Worm (Caenorhabditis elegans) whole organism, L1 larva: Measurements from ENCODE around the gene mltn-6.

Experiments
- ama-1 ChIP-seq: fragments of 150-350 bp; optimal IDR thresholded peaks from 2 replicates; lab custom pipeline; 2014
- blmp-1 ChIP-seq: fragments of 150-350 bp; optimal IDR thresholded peaks from 2 replicates; lab custom pipeline; 2014; ENCODE audit warnings: missing biosample characterization, missing genetic modification characterization
- lin-14 ChIP-seq: fragments of 200-800 bp; sonication (Bioruptor generic); optimal IDR thresholded peaks from 2 replicates; lab custom pipeline; 2018; ENCODE audit warnings: mild to moderate bottlenecking, missing genetic modification characterization, moderate library complexity, missing compliant biosample characterization
- nhr-237 ChIP-seq: fragments of 150-350 bp; optimal IDR thresholded peaks from 2 replicates; lab custom pipeline; 2014; ENCODE audit warnings: missing biosample characterization, missing genetic modification characterization
- snpc-4 ChIP-seq: fragments of 150-350 bp; optimal IDR thresholded peaks from 2 replicates; lab custom pipeline; 2014; ENCODE audit warnings: missing biosample characterization, missing genetic modification characterization
- unc-130 ChIP-seq: fragments of 150-350 bp; optimal IDR thresholded peaks from 2 replicates; lab custom pipeline; 2017; ENCODE audit warnings: missing biosample characterization, missing genetic modification characterization, inconsistent platforms

DNA sequence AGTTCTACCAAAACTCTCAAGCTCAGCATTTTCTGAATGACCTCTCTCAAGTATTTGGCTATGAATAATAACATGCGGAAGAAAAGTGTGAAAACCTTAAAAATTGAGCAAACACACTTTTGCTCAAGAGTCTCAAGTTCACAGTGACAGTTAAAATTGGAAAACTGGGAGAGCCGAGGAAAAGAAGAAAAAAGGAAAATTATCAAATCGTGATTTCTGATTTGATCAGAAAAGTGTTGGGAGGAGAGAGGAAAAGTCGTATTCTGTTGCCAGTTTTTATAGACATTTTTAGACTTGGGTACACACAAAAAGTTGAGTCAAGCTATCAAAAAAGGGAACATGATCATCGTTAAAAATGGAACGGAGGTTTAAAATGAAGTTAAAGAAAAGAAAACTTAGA lies 33.5 kb upstream of the mltn-6 start:
- TF ChIP-seq snpc-4 (no peak), lin-14 (GFP tag; lab: Kevin White, UChicago) (no peak), ama-1 (lab: Kevin White, UChicago) (no peak), nhr-237 (no peak), blmp-1 (tag; lab: Kevin White, UChicago) (no peak), unc-130 (no peak)
